Fruit fly (Drosophila melanogaster) whole organism, prepupa: ENCODE data around the gene CG31908.

Experiments used
- CG10631 ChIP-seq: fragments of 200-800 bp; sonication (Bioruptor generic); optimal IDR thresholded peaks from 2 replicates; lab custom pipeline; 2016; ENCODE audit warnings: missing biosample characterization, missing genetic modification characterization
- Hr4 ChIP-seq: fragments of 200-800 bp; sonication (Bioruptor generic); optimal IDR thresholded peaks from 3 replicates; lab custom pipeline; 2016; ENCODE audit warnings: missing biosample characterization, missing genetic modification characterization
- dsx ChIP-seq: fragments of 200-800 bp; optimal IDR thresholded peaks from 3 replicates; lab custom pipeline; 2019; ENCODE audit warnings: missing biosample characterization, mild to moderate bottlenecking, missing genetic modification characterization, moderate library complexity; ENCODE audit not compliant: poor library complexity, severe bottlenecking
- lz ChIP-seq: fragments of 200-800 bp; sonication (Bioruptor generic); optimal IDR thresholded peaks from 3 replicates; lab custom pipeline; 2016; ENCODE audit warnings: missing biosample characterization, missing genetic modification characterization

dm6 chr2L:7063721-7064179, 36.6 kb upstream of the CG31908 start, which contains the start of gene Sem1:
- TF ChIP-seq CG10631 (GFP tag; lab: Kevin White, UChicago) (no peak), Hr4 (no peak), lz (no peak), dsx (GFP tag; lab: Kevin White, UChicago) (no peak)
